Fruit fly (Drosophila melanogaster) whole organism, embryonic: Measurements from ENCODE around the gene mTTF.

ENCODE experiments used
- Atf6 ChIP-seq: fragments of 200-800 bp; sonication (Bioruptor generic); IDR thresholded peaks from 2 replicates; pipeline ENCODE4 v1.3.6; 2022; ENCODE audit warnings: missing biosample characterization, missing genetic modification characterization
- B-H2 ChIP-seq: fragments of 200-800 bp; sonication (Bioruptor generic); optimal IDR thresholded peaks from 2 replicates; lab custom pipeline; 2018; ENCODE audit warnings: missing biosample characterization, mild to moderate bottlenecking, missing genetic modification characterization
- CG13123 ChIP-seq: fragments of 200-800 bp; sonication (Bioruptor generic); optimal IDR thresholded peaks from 2 replicates; lab custom pipeline; 2016; ENCODE audit warnings: missing biosample characterization, missing genetic modification characterization
- CG13424 ChIP-seq: fragments of 200-800 bp; sonication (Bioruptor generic); optimal IDR thresholded peaks from 2 replicates; lab custom pipeline; 2019; ENCODE audit warnings: missing biosample characterization, mild to moderate bottlenecking, missing genetic modification characterization, moderate library complexity
- CG17328 ChIP-seq: fragments of 200-800 bp; sonication (Bioruptor generic); IDR thresholded peaks from 2 replicates; pipeline ENCODE4 v1.3.6; 2022; ENCODE audit warnings: missing biosample characterization, missing genetic modification characterization
- CG17359 ChIP-seq: fragments of 200-800 bp; sonication (Bioruptor generic); optimal IDR thresholded peaks from 3 replicates; lab custom pipeline; 2018; ENCODE audit warnings: missing biosample characterization, mild to moderate bottlenecking, missing genetic modification characterization, moderate library complexity
- CG17612 ChIP-seq: fragments of 200-800 bp; sonication (Bioruptor generic); IDR thresholded peaks from 2 replicates; pipeline ENCODE4 v1.3.6; 2022; ENCODE audit warnings: missing biosample characterization, missing genetic modification characterization
- CG18599 ChIP-seq: fragments of 200-800 bp; sonication (Bioruptor generic); optimal IDR thresholded peaks from 3 replicates; lab custom pipeline; 2017; ENCODE audit warnings: missing biosample characterization, missing genetic modification characterization, mild to moderate bottlenecking, moderate library complexity, missing genetic modification reagents
- CG2678 ChIP-seq: fragments of 200-800 bp; sonication (Bioruptor generic); optimal IDR thresholded peaks from 3 replicates; lab custom pipeline; 2019; ENCODE audit warnings: missing biosample characterization, mild to moderate bottlenecking, missing genetic modification characterization, moderate library complexity
- CG2712 ChIP-seq: fragments of 200-800 bp; optimal IDR thresholded peaks from 3 replicates; lab custom pipeline; 2019; ENCODE audit warnings: missing biosample characterization, mild to moderate bottlenecking, missing genetic modification characterization, moderate library complexity
- CG31224 ChIP-seq: fragments of 200-800 bp; sonication (Bioruptor generic); IDR thresholded peaks from 2 replicates; pipeline ENCODE4 v1.3.6; 2022; ENCODE audit warnings: missing biosample characterization, missing genetic modification characterization
- CG34376 ChIP-seq: fragments of 200-800 bp; sonication (Bioruptor generic); optimal IDR thresholded peaks from 2 replicates; lab custom pipeline; 2018; ENCODE audit warnings: missing biosample characterization, mild to moderate bottlenecking, missing genetic modification characterization
- CG42726 ChIP-seq: fragments of 200-800 bp; sonication (Bioruptor generic); IDR thresholded peaks from 2 replicates; pipeline ENCODE4 v1.3.6; 2022; ENCODE audit warnings: missing biosample characterization, missing genetic modification characterization; ENCODE audit not compliant: partially characterized antibody
- CG4707 ChIP-seq: fragments of 200-800 bp; sonication (Bioruptor generic); optimal IDR thresholded peaks from 2 replicates; lab custom pipeline; 2018; ENCODE audit warnings: missing biosample characterization, mild to moderate bottlenecking, missing genetic modification characterization, moderate library complexity
- CG6765 ChIP-seq: fragments of 200-800 bp; sonication (Bioruptor generic); optimal IDR thresholded peaks from 3 replicates; lab custom pipeline; 2017; ENCODE audit warnings: missing biosample characterization, mild to moderate bottlenecking, missing genetic modification characterization
- CG7271 ChIP-seq: fragments of 200-800 bp; sonication (Bioruptor generic); optimal IDR thresholded peaks from 2 replicates; lab custom pipeline; 2018; ENCODE audit warnings: missing biosample characterization, mild to moderate bottlenecking, missing genetic modification characterization, moderate library complexity
- CG8089 ChIP-seq: fragments of 200-800 bp; sonication (Bioruptor generic); optimal IDR thresholded peaks from 3 replicates; lab custom pipeline; 2016; ENCODE audit warnings: missing biosample characterization, missing genetic modification characterization
- CG9215 ChIP-seq: fragments of 200-800 bp; sonication (Bioruptor generic); IDR thresholded peaks from 2 replicates; pipeline ENCODE4 v1.3.6; 2022; ENCODE audit warnings: missing biosample characterization, missing genetic modification characterization
- CTCF ChIP-seq: fragments of 200-800 bp; sonication (Bioruptor generic); optimal IDR thresholded peaks from 2 replicates; lab custom pipeline; 2017; ENCODE audit warnings: missing biosample characterization, mild to moderate bottlenecking, missing genetic modification characterization, moderate library complexity
- Dek ChIP-seq: fragments of 200-800 bp; sonication (Bioruptor generic); optimal IDR thresholded peaks from 3 replicates; lab custom pipeline; 2019; ENCODE audit warnings: missing biosample characterization, mild to moderate bottlenecking, missing genetic modification characterization, moderate library complexity
- GATAe ChIP-seq: fragments of 200-800 bp; sonication (Bioruptor generic); conservative IDR thresholded peaks from 2 replicates; pipeline ENCODE4 v1.3.6; 2022; ENCODE audit warnings: missing biosample characterization, missing genetic modification characterization
- Hmx ChIP-seq: fragments of 200-800 bp; sonication (Bioruptor generic); optimal IDR thresholded peaks from 2 replicates; lab custom pipeline; 2016; ENCODE audit warnings: missing biosample characterization, missing genetic modification characterization
- Hr78 ChIP-seq, 2 experiments: fragments of 200-800 bp in 1 of 2; fragments of >200 bp in 1 of 2; sonication (Bioruptor generic) in 1 of 2; optimal IDR thresholded peaks; 2 replicates each; lab custom pipeline; 2017 to 2019; ENCODE audit warnings: missing biosample characterization in 2 of 2, missing genetic modification characterization in 2 of 2, mild to moderate bottlenecking in 1 of 2, moderate library complexity in 1 of 2
- NfI ChIP-seq: fragments of 200-800 bp; sonication (Bioruptor generic); optimal IDR thresholded peaks from 3 replicates; lab custom pipeline; 2018; ENCODE audit warnings: missing biosample characterization, mild to moderate bottlenecking, missing genetic modification characterization, moderate library complexity
- Side ChIP-seq: fragments of 200-800 bp; sonication (Bioruptor generic); optimal IDR thresholded peaks from 2 replicates; lab custom pipeline; 2016; ENCODE audit warnings: missing biosample characterization, missing genetic modification characterization
- Stat92E ChIP-seq, 3 experiments: fragments of >200 bp in 2 of 3; fragments of 200-800 bp in 1 of 3; sonication (Bioruptor generic) in 1 of 3; optimal IDR thresholded peaks; 2 replicates each; lab custom pipeline; 2017 to 2019; ENCODE audit warnings: missing biosample characterization in 3 of 3, missing genetic modification characterization in 3 of 3, mild to moderate bottlenecking in 1 of 3, moderate library complexity in 1 of 3
- Trl ChIP-seq, 3 experiments: fragments of >200 bp in 2 of 3; fragments of 200-800 bp in 1 of 3; sonication (Bioruptor generic) in 1 of 3; optimal IDR thresholded peaks; 2 replicates in 1 of 3; 3 replicates in 2 of 3; lab custom pipeline; 2016 to 2017; ENCODE audit warnings: missing biosample characterization in 1 of 3, missing genetic modification characterization in 1 of 3
- ash1 ChIP-seq: fragments of 200-800 bp; sonication (Bioruptor generic); optimal IDR thresholded peaks from 2 replicates; lab custom pipeline; 2018; ENCODE audit warnings: missing biosample characterization, mild to moderate bottlenecking, missing genetic modification characterization
- bcd ChIP-seq: fragments of 200-800 bp; sonication (Bioruptor generic); optimal IDR thresholded peaks from 2 replicates; lab custom pipeline; 2017; ENCODE audit warnings: missing biosample characterization, mild to moderate bottlenecking, missing genetic modification characterization
- chinmo ChIP-seq: fragments of 200-800 bp; sonication (Bioruptor generic); IDR thresholded peaks from 4 replicates; pipeline ENCODE4 v1.3.6; 2022; ENCODE audit warnings: missing biosample characterization, missing genetic modification characterization; ENCODE audit not compliant: partially characterized antibody
- crp ChIP-seq, 2 experiments: fragments of 200-800 bp; sonication (Bioruptor generic); optimal IDR thresholded peaks; 2 replicates in 1 of 2; 3 replicates in 1 of 2; lab custom pipeline; 2017; ENCODE audit warnings: missing biosample characterization in 2 of 2, missing genetic modification characterization in 2 of 2, mild to moderate bottlenecking in 1 of 2, moderate library complexity in 1 of 2
- da ChIP-seq: fragments of 200-800 bp; sonication (Bioruptor generic); optimal IDR thresholded peaks from 2 replicates; lab custom pipeline; 2016; ENCODE audit warnings: missing biosample characterization, missing genetic modification characterization
- dmrt99B ChIP-seq: fragments of 200-800 bp; sonication (Bioruptor generic); optimal IDR thresholded peaks from 2 replicates; lab custom pipeline; 2018; ENCODE audit warnings: missing biosample characterization, mild to moderate bottlenecking, missing genetic modification characterization, moderate library complexity
- emc ChIP-seq: fragments of 200-800 bp; sonication (Bioruptor generic); optimal IDR thresholded peaks from 2 replicates; lab custom pipeline; 2016; ENCODE audit warnings: missing biosample characterization, missing genetic modification characterization
- ems ChIP-seq: fragments of 200-800 bp; sonication (Bioruptor generic); optimal IDR thresholded peaks from 3 replicates; lab custom pipeline; 2016; ENCODE audit warnings: missing biosample characterization, missing genetic modification characterization
- fd3F ChIP-seq: fragments of 200-800 bp; sonication (Bioruptor generic); optimal IDR thresholded peaks from 2 replicates; lab custom pipeline; 2018; ENCODE audit warnings: missing biosample characterization, mild to moderate bottlenecking, missing genetic modification characterization, moderate library complexity
- fru ChIP-seq: fragments of >200 bp; optimal IDR thresholded peaks from 2 replicates; lab custom pipeline; 2017
- gt ChIP-seq: fragments of 200-800 bp; sonication (Bioruptor generic); IDR thresholded peaks from 2 replicates; pipeline ENCODE4 v1.3.6; 2022; ENCODE audit warnings: missing biosample characterization, missing genetic modification characterization
- jigr1 ChIP-seq: fragments of 200-800 bp; sonication (Bioruptor generic); IDR thresholded peaks from 3 replicates; pipeline ENCODE4 v1.3.6; 2022; ENCODE audit warnings: missing biosample characterization, missing genetic modification characterization
- lmd ChIP-seq: fragments of 200-800 bp; sonication (Bioruptor generic); IDR thresholded peaks from 2 replicates; pipeline ENCODE4 v1.3.6; 2022; ENCODE audit warnings: missing biosample characterization, missing genetic modification characterization
- lov ChIP-seq, 2 experiments: fragments of 200-800 bp in 1 of 2; fragments of >200 bp in 1 of 2; sonication (Bioruptor generic) in 1 of 2; IDR thresholded peaks in 1 of 2; optimal IDR thresholded peaks in 1 of 2; 2 replicates in 1 of 2; 3 replicates in 1 of 2; pipeline versions ENCODE4 v1.3.6 to Lab custom; 2017 to 2022; ENCODE audit warnings: missing biosample characterization in 1 of 2, missing genetic modification characterization in 1 of 2
- otp ChIP-seq: fragments of 200-800 bp; sonication (Bioruptor generic); IDR thresholded peaks from 3 replicates; pipeline ENCODE4, ENCODE4 v1.3.6; 2022; ENCODE audit warnings: missing biosample characterization, missing genetic modification characterization
- pb ChIP-seq: fragments of 200-800 bp; sonication (Bioruptor generic); optimal IDR thresholded peaks from 3 replicates; lab custom pipeline; 2016; ENCODE audit warnings: missing biosample characterization, missing genetic modification characterization
- pum ChIP-seq: fragments of 200-800 bp; sonication (Bioruptor generic); optimal IDR thresholded peaks from 2 replicates; lab custom pipeline; 2016; ENCODE audit warnings: missing biosample characterization, missing genetic modification characterization
- sim ChIP-seq: fragments of 200-800 bp; sonication (Bioruptor generic); IDR thresholded peaks from 2 replicates; pipeline ENCODE4 v1.3.6; 2022; ENCODE audit warnings: missing biosample characterization, missing genetic modification characterization
- sna ChIP-seq: fragments of 200-800 bp; sonication (Bioruptor generic); IDR thresholded peaks from 2 replicates; pipeline ENCODE4 v1.3.6; 2022; ENCODE audit warnings: missing biosample characterization, missing genetic modification characterization; ENCODE audit not compliant: partially characterized antibody
- unc-4 ChIP-seq: fragments of 200-800 bp; sonication (Bioruptor generic); IDR thresholded peaks from 2 replicates; pipeline ENCODE4 v1.3.6; 2022; ENCODE audit warnings: missing biosample characterization, missing genetic modification characterization; ENCODE audit not compliant: partially characterized antibody
- vfl ChIP-seq: fragments of 200-800 bp; sonication (Bioruptor generic); optimal IDR thresholded peaks from 2 replicates; lab custom pipeline; 2016; ENCODE audit warnings: missing biosample characterization, missing genetic modification characterization
- zen ChIP-seq: fragments of 200-800 bp; sonication (Bioruptor generic); optimal IDR thresholded peaks from 3 replicates; lab custom pipeline; 2018; ENCODE audit warnings: missing biosample characterization, mild to moderate bottlenecking, missing genetic modification characterization, moderate library complexity
- zfh2 ChIP-seq: fragments of 200-800 bp; sonication (Bioruptor generic); optimal IDR thresholded peaks from 2 replicates; lab custom pipeline; 2016; ENCODE audit warnings: missing biosample characterization, missing genetic modification characterization

mTTF gene

dm6 chr2L:14396263-14396662, 47.7 kb upstream of the mTTF start (continued):
- TF ChIP-seq CG2678 (tag; lab: Kevin White, UChicago) (peak; percentile 31), pum (GFP tag; lab: Kevin White, UChicago) (no peak), CG18599 (GFP tag; lab: Kevin White, UChicago) (peak; percentile 40), otp (0 out of 3 replicates have a peak, but pooled peaks have one; percentile 5), CTCF (GFP tag; lab: Kevin White, UChicago) (no peak), CG31224 (no peak), CG8089 (no peak), lov (optimal IDR thresholded peaks at IDR 0.05; lab: Kevin White, UChicago) (no peak), lov (GFP tag; IDR thresholded peaks at IDR 0.05; lab: Robert Waterston, UW) (0 out of 3 replicates have a peak, but pooled peaks have one; percentile 48), CG42726 (GFP tag; lab: Robert Waterston, UW) (no peak), CG13123 (GFP tag; lab: Kevin White, UChicago) (no peak), CG9215 (GFP tag; lab: Robert Waterston, UW) (no peak), CG7271 (tag; lab: Kevin White, UChicago) (no peak), CG4707 (no peak), zen (tag; lab: Kevin White, UChicago) (no peak), gt (GFP tag; lab: Robert Waterston, UW) (no peak), jigr1 (GFP tag; lab: Robert Waterston, UW) (no peak), lmd (GFP tag; lab: Robert Waterston, UW) (no peak), Dek (tag; lab: Kevin White, UChicago) (no peak), bcd (no peak), unc-4 (GFP tag; lab: Robert Waterston, UW) (no peak), sna (GFP tag; lab: Robert Waterston, UW) (no peak), Atf6 (GFP tag; lab: Robert Waterston, UW) (0 out of 2 replicates have a peak, but pooled peaks have one; percentile 51), NfI (GFP tag; lab: Kevin White, UChicago) (no peak), Stat92E (GFP tag; optimal IDR thresholded peaks at IDR 0.05; lab: Kevin White, UChicago) (peak in 1 of 3 experiments; percentile 35), B-H2 (no peak), da (GFP tag; lab: Kevin White, UChicago) (no peak), Trl (optimal IDR thresholded peaks at IDR 0.05; lab: Kevin White, UChicago) (no peak), Trl (GFP tag; optimal IDR thresholded peaks at IDR 0.05; lab: Kevin White, UChicago) (no peak), zfh2 (GFP tag; lab: Kevin White, UChicago) (no peak), fru (no peak), CG13424 (tag; lab: Kevin White, UChicago) (no peak), CG2712 (tag; lab: Kevin White, UChicago) (peak; percentile 2), Hmx (GFP tag; lab: Kevin White, UChicago) (no peak), CG17359 (tag; lab: Kevin White, UChicago) (no peak), ash1 (GFP tag; lab: Kevin White, UChicago) (no peak), sim (GFP tag; lab: Robert Waterston, UW) (no peak), vfl (GFP tag; lab: Kevin White, UChicago) (no peak), CG6765 (GFP tag; lab: Kevin White, UChicago) (peak; percentile 15), fd3F (GFP tag; lab: Kevin White, UChicago) (peak; percentile 14), Side (no peak), Hr78 (GFP tag; optimal IDR thresholded peaks at IDR 0.05; lab: Kevin White, UChicago) (peak in 1 of 2 experiments; percentile 62), emc (GFP tag; lab: Kevin White, UChicago) (no peak), pb (GFP tag; lab: Kevin White, UChicago) (no peak), CG17612 (GFP tag; lab: Robert Waterston, UW) (no peak), crp (GFP tag; optimal IDR thresholded peaks at IDR 0.05; lab: Kevin White, UChicago) (no peak), chinmo (0 out of 4 replicates have a peak, but pooled peaks have one; percentile 75), CG17328 (no peak), ems (GFP tag; lab: Kevin White, UChicago) (no peak), GATAe (GFP tag; lab: Robert Waterston, UW) (no peak), CG34376 (GFP tag; lab: Kevin White, UChicago) (no peak), dmrt99B (peak; percentile 26)
